Worm (Caenorhabditis elegans) whole organism, early embryonic: Measurements from ENCODE around the gene eri-9.

ENCODE experiments used
- B0310.2 ChIP-seq: sonication (generic microtip); optimal IDR thresholded peaks from 2 replicates; lab custom pipeline; 2016; ENCODE audit warnings: mild to moderate bottlenecking, missing genetic modification characterization, missing compliant biosample characterization
- F13C5.2 ChIP-seq: sonication (generic microtip); optimal IDR thresholded peaks from 2 replicates; lab custom pipeline; 2017; ENCODE audit warnings: mild to moderate bottlenecking, missing genetic modification characterization, inconsistent platforms, missing compliant biosample characterization
- aly-1 ChIP-seq: sonication (generic microtip); optimal IDR thresholded peaks from 2 replicates; lab custom pipeline; 2016; ENCODE audit warnings: missing genetic modification characterization, missing compliant biosample characterization
- ama-1 ChIP-seq: fragments of 150-350 bp; optimal IDR thresholded peaks from 2 replicates; lab custom pipeline; 2014
- ceh-13 ChIP-seq: fragments of 200-800 bp; sonication (Bioruptor generic); optimal IDR thresholded peaks from 2 replicates; lab custom pipeline; 2018; ENCODE audit warnings: mild to moderate bottlenecking, missing genetic modification characterization, missing compliant biosample characterization
- ceh-36 ChIP-seq: sonication (generic microtip); optimal IDR thresholded peaks from 2 replicates; lab custom pipeline; 2016; ENCODE audit warnings: missing genetic modification characterization, inconsistent platforms, missing compliant biosample characterization
- ets-7 ChIP-seq: sonication (generic microtip); optimal IDR thresholded peaks from 2 replicates; lab custom pipeline; 2016; ENCODE audit warnings: missing genotype, missing genetic modification characterization, missing compliant biosample characterization
- flt-1 ChIP-seq: fragments of 200-800 bp; sonication (Bioruptor generic); IDR thresholded peaks from 2 replicates; pipeline ENCODE4 v1.3.6; 2022; ENCODE audit warnings: missing genetic modification characterization, missing compliant biosample characterization
- hmbx-1 ChIP-seq: sonication (generic microtip); optimal IDR thresholded peaks from 2 replicates; lab custom pipeline; 2016; ENCODE audit warnings: mild to moderate bottlenecking, missing genetic modification characterization, missing compliant biosample characterization
- hmg-4 ChIP-seq: fragments of 200-800 bp; sonication (Bioruptor generic); optimal IDR thresholded peaks from 2 replicates; lab custom pipeline; 2018; ENCODE audit warnings: mild to moderate bottlenecking, missing genetic modification characterization, missing compliant biosample characterization
- hnd-1 ChIP-seq: sonication (generic microtip); optimal IDR thresholded peaks from 2 replicates; lab custom pipeline; 2016; ENCODE audit warnings: missing genetic modification characterization, missing compliant biosample characterization
- pes-1 ChIP-seq: fragments of 200-800 bp; sonication (Bioruptor generic); IDR thresholded peaks from 2 replicates; pipeline ENCODE4 v1.3.6; 2022; ENCODE audit warnings: missing genetic modification reagents, missing genetic modification characterization, missing compliant biosample characterization
- scrt-1 ChIP-seq: fragments of 200-800 bp; sonication (Bioruptor generic); IDR thresholded peaks from 2 replicates; pipeline ENCODE4 v1.3.6; 2022; ENCODE audit warnings: missing genetic modification characterization, missing compliant biosample characterization
- sea-1 ChIP-seq: fragments of 200-800 bp; sonication (Bioruptor generic); conservative IDR thresholded peaks from 2 replicates; pipeline ENCODE4 v1.3.6; 2022; ENCODE audit warnings: missing genetic modification characterization, missing compliant biosample characterization
- tbx-11 ChIP-seq: fragments of 200-800 bp; sonication (Bioruptor generic); IDR thresholded peaks from 2 replicates; pipeline ENCODE4 v1.3.6; 2022; ENCODE audit warnings: missing genetic modification characterization, missing compliant biosample characterization
- tbx-37 ChIP-seq: fragments of 200-800 bp; sonication (Bioruptor generic); conservative IDR thresholded peaks from 2 replicates; pipeline ENCODE4 v1.3.6; 2022; ENCODE audit warnings: missing genetic modification reagents, missing genetic modification characterization, missing compliant biosample characterization
- tra-4 ChIP-seq: sonication (generic microtip); optimal IDR thresholded peaks from 2 replicates; lab custom pipeline; 2017; ENCODE audit warnings: missing genetic modification characterization, missing compliant biosample characterization

eri-9 gene

ce11 chrIII:4948631-4949030, 16.4 kb downstream of the eri-9 start:
- TF ChIP-seq tra-4 (tag; lab: Kevin White, UChicago): no peak
- no peak for TF ChIP-seq hnd-1 (tag; lab: Kevin White, UChicago)
- no peak for TF ChIP-seq ets-7 (tag; lab: Kevin White, UChicago)
- peak; percentile 28 for TF ChIP-seq F13C5.2 (tag; lab: Kevin White, UChicago)
- TF ChIP-seq tbx-11: no peak
- TF ChIP-seq aly-1 (tag; lab: Kevin White, UChicago): peak; percentile 57
- no peak for TF ChIP-seq scrt-1 (GFP tag; lab: Robert Waterston, UW)
- no peak for TF ChIP-seq tbx-37 (GFP tag; lab: Robert Waterston, UW)
- TF ChIP-seq B0310.2 (tag; lab: Kevin White, UChicago): peak; percentile 21
- peak; percentile 71 for TF ChIP-seq hmg-4 (GFP tag; lab: Kevin White, UChicago)
- TF ChIP-seq hmbx-1: no peak
- TF ChIP-seq sea-1 (GFP tag; lab: Robert Waterston, UW): 0 out of 2 replicates have a peak, but pooled peaks have one; percentile 25
- 0 out of 2 replicates have a peak, but pooled peaks have one; percentile 6 for TF ChIP-seq flt-1 (GFP tag; lab: Robert Waterston, UW)
- TF ChIP-seq ceh-13 (GFP tag; lab: Kevin White, UChicago): no peak
- TF ChIP-seq pes-1 (GFP tag; lab: Robert Waterston, UW): no peak
- TF ChIP-seq ama-1 (lab: Kevin White, UChicago): no peak
- no peak for TF ChIP-seq ceh-36 (tag; lab: Kevin White, UChicago)

ce11 chrIII:4950345-4950744, 18.1 kb downstream of the eri-9 start:
- TF ChIP-seq F13C5.2 (tag; lab: Kevin White, UChicago) (no peak), tbx-11 (no peak), hmg-4 (GFP tag; lab: Kevin White, UChicago) (no peak)

ce11 chrIII:4951210-4951609, 19.0 kb downstream of the eri-9 start:
- TF ChIP-seq tra-4 (tag; lab: Kevin White, UChicago) (no peak), hmg-4 (GFP tag; lab: Kevin White, UChicago) (no peak), ceh-13 (GFP tag; lab: Kevin White, UChicago) (no peak), aly-1 (tag; lab: Kevin White, UChicago) (no peak), hnd-1 (tag; lab: Kevin White, UChicago) (no peak), flt-1 (GFP tag; lab: Robert Waterston, UW) (no peak), ets-7 (tag; lab: Kevin White, UChicago) (no peak), pes-1 (GFP tag; lab: Robert Waterston, UW) (no peak), ama-1 (lab: Kevin White, UChicago) (no peak), B0310.2 (tag; lab: Kevin White, UChicago) (no peak), ceh-36 (tag; lab: Kevin White, UChicago) (no peak), sea-1 (GFP tag; lab: Robert Waterston, UW) (no peak), tbx-37 (GFP tag; lab: Robert Waterston, UW) (no peak), scrt-1 (GFP tag; lab: Robert Waterston, UW) (no peak), tbx-11 (no peak), F13C5.2 (tag; lab: Kevin White, UChicago) (no peak)

ce11 chrIII:4951824-4952223, 19.6 kb downstream of the eri-9 start, which contains the start of gene flh-2:
Gene flh-2 (plus strand): TSS chrIII:4952124.
- TF ChIP-seq F13C5.2 (tag; lab: Kevin White, UChicago): no peak
- TF ChIP-seq scrt-1 (GFP tag; lab: Robert Waterston, UW): no peak

- TF ChIP-seq ama-1 (lab: Kevin White, UChicago) (no peak), B0310.2 (tag; lab: Kevin White, UChicago) (no peak)
Observed at ce11 chrIII:4952970-4953369, 20.7 kb downstream of the eri-9 start.

DNA sequence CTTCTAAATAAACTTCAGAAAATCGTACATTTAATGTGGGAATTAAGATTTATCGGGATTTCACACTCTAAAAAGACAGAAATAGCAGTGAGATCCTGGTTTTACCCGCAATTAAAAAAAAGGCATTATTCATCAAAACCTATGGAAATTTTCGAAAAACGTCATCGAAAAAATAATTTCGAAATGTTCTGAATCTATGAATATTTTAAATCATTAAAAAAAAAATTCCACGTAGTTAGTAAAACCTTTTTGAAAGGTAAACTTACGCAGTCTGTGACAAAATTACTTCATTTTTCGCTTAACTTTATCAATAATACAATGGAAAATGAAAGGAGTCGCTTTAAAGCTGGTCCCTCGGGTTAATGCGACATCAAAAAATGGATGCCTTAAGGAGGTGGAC, 24.3 kb downstream of the eri-9 start, which contains the start of gene C26E6.1:
Gene C26E6.1, plus strand, starts transcription at position 301 of the 400 bp plus-strand sequence.
- no peak for TF ChIP-seq hmbx-1
- TF ChIP-seq pes-1 (GFP tag; lab: Robert Waterston, UW): no peak
- no peak for TF ChIP-seq B0310.2 (tag; lab: Kevin White, UChicago)
- TF ChIP-seq hmg-4 (GFP tag; lab: Kevin White, UChicago): no peak
- no peak for TF ChIP-seq ceh-36 (tag; lab: Kevin White, UChicago)
- TF ChIP-seq hnd-1 (tag; lab: Kevin White, UChicago): no peak
- no peak for TF ChIP-seq scrt-1 (GFP tag; lab: Robert Waterston, UW)
- TF ChIP-seq ama-1 (lab: Kevin White, UChicago): no peak
- TF ChIP-seq ceh-13 (GFP tag; lab: Kevin White, UChicago): no peak
- TF ChIP-seq aly-1 (tag; lab: Kevin White, UChicago): no peak

DNA sequence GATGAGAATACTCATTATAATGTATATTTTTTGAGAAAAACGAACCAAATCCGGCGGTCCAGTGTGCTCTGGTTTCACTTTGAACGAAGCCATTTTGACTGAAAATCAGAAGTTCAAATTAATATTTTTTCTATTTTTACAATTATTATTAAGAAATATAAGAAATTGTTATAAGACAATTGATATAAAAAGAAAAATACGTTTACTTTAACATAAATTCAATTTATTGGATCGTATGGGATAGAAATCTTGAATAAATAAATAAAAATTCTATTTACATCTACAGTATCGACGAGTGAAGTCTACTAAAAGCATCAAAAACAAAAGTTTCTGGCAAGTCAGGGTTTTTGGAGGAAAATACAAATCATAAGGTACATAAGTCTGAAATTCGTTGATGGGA, 28.0 kb downstream of the eri-9 start, which contains the start of gene C27F2.4:
Gene C27F2.4, minus strand, starts transcription at position 101 of the 400 bp plus-strand sequence.
- no peak for TF ChIP-seq ets-7 (tag; lab: Kevin White, UChicago)
- TF ChIP-seq tbx-11: no peak
- TF ChIP-seq sea-1 (GFP tag; lab: Robert Waterston, UW): no peak
- no peak for TF ChIP-seq ceh-13 (GFP tag; lab: Kevin White, UChicago)
- TF ChIP-seq pes-1 (GFP tag; lab: Robert Waterston, UW): no peak
- TF ChIP-seq hmbx-1: no peak
- no peak for TF ChIP-seq scrt-1 (GFP tag; lab: Robert Waterston, UW)
- TF ChIP-seq ceh-36 (tag; lab: Kevin White, UChicago): no peak
- TF ChIP-seq hnd-1 (tag; lab: Kevin White, UChicago): no peak
- TF ChIP-seq hmg-4 (GFP tag; lab: Kevin White, UChicago): no peak
- TF ChIP-seq B0310.2 (tag; lab: Kevin White, UChicago): no peak
- TF ChIP-seq ama-1 (lab: Kevin White, UChicago): no peak
- TF ChIP-seq aly-1 (tag; lab: Kevin White, UChicago): no peak
- TF ChIP-seq tra-4 (tag; lab: Kevin White, UChicago): no peak
- TF ChIP-seq F13C5.2 (tag; lab: Kevin White, UChicago): no peak
- TF ChIP-seq flt-1 (GFP tag; lab: Robert Waterston, UW): no peak
